Worm (Caenorhabditis elegans) whole organism, L3 larva: Measurements from ENCODE around the gene W09H1.3.

Experiments
- ceh-16 ChIP-seq: sonication (generic microtip); optimal IDR thresholded peaks from 2 replicates; lab custom pipeline; 2017; ENCODE audit warnings: missing biosample characterization, missing genetic modification characterization
- ceh-82 ChIP-seq: fragments of 150-350 bp; optimal IDR thresholded peaks from 2 replicates; lab custom pipeline; 2014; ENCODE audit warnings: missing biosample characterization, missing genetic modification characterization
- egl-27 ChIP-seq: sonication (generic microtip); optimal IDR thresholded peaks from 4 replicates; lab custom pipeline; 2017; ENCODE audit warnings: missing biosample characterization, missing genetic modification reagents, missing genetic modification characterization
- nhr-12 ChIP-seq: fragments of 150-350 bp; optimal IDR thresholded peaks from 2 replicates; lab custom pipeline; 2014; ENCODE audit warnings: missing biosample characterization, missing genetic modification characterization
- nhr-77 ChIP-seq: fragments of 150-350 bp; optimal IDR thresholded peaks from 2 replicates; lab custom pipeline; 2014; ENCODE audit warnings: missing biosample characterization, missing genetic modification characterization
- snpc-4 ChIP-seq: fragments of 150-350 bp; optimal IDR thresholded peaks from 2 replicates; lab custom pipeline; 2014; ENCODE audit warnings: missing biosample characterization, missing genetic modification characterization
- ztf-11 ChIP-seq: fragments of 150-350 bp; optimal IDR thresholded peaks from 2 replicates; lab custom pipeline; 2014; ENCODE audit warnings: missing biosample characterization, missing genetic modification characterization
- ztf-4 ChIP-seq: fragments of 150-350 bp; optimal IDR thresholded peaks from 2 replicates; lab custom pipeline; 2014; ENCODE audit warnings: missing biosample characterization, missing genetic modification characterization

DNA sequence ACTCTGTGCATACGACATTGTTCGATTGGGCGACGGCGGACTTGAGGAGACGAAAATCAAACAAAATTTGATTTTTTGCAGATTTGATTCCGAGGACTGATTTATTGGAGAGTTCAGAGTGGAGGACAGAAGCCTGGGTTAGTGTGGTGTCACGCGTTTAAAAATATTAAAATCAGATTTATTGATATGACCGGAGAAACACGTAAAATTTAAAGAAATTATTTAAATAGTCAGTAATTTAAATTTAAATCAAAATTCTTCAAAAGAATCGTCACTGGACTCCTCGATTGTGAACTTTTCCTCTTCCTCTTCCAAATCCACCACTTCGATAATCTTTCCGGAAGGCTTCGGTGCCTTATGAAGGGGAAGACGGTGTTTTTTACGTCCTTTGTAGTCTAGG lies 30.9 kb upstream of the W09H1.3 start, which contains the start of gene spe-18:
- TF ChIP-seq egl-27, result no peak
- TF ChIP-seq nhr-12, result no peak
- TF ChIP-seq ceh-82 (tag; lab: Kevin White, UChicago), result no peak
- TF ChIP-seq ztf-11, result no peak
- TF ChIP-seq nhr-77 (tag; lab: Kevin White, UChicago), result no peak
- no peak for TF ChIP-seq snpc-4 (tag; lab: Kevin White, UChicago)
- TF ChIP-seq ceh-16, result no peak
- TF ChIP-seq ztf-4 (tag; lab: Kevin White, UChicago), result no peak
